Worm (Caenorhabditis elegans): ENCODE data around the gene srw-55.

DNA sequence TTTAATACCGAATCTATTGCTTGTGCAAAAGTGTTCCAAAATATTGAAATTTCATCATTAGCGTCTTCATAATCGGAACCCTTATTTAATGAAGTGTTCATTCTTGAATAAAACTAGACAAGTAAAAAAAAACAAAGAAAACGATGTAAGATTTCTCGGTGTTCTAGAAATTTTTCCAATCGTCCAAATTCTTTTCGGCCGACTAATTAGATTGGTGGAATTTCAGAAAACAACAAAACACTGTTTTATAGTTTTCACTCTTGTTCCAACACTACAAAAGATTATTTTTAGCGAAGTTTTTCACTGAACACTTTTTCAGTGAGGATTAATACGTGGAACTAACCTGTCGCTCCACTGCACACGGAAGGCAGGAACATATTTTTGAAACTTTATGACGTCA, 12.6 kb upstream of the srw-55 start, which contains the start of gene srw-56:
- TF ChIP-seq ztf-11 (tag; optimal IDR thresholded peaks at IDR 0.05) (no peak), snpc-4 (tag; optimal IDR thresholded peaks at IDR 0.05) (no peak), blmp-1 (tag; optimal IDR thresholded peaks at IDR 0.05) (no peak), ham-2 (GFP tag; optimal IDR thresholded peaks at IDR 0.05) (no peak), nhr-12 (tag; optimal IDR thresholded peaks at IDR 0.05) (no peak), elt-3 (tag; optimal IDR thresholded peaks at IDR 0.05) (no peak), pha-4 (tag; optimal IDR thresholded peaks at IDR 0.05) (no peak), nhr-28 (tag; optimal IDR thresholded peaks at IDR 0.05) (no peak), unc-62 (GFP tag; optimal IDR thresholded peaks at IDR 0.05) (no peak), hlh-1 (tag; optimal IDR thresholded peaks at IDR 0.05) (no peak)
